Worm (Caenorhabditis elegans) whole organism, L4 larva: Measurements from ENCODE around the gene ZK686.2.
"Not testable (repeated sequence)": the region's sequence is repeated elsewhere in the genome, so short reads cannot be mapped to it uniquely, and the experiment has no call there.

Source experiments
- F37D6.2 ChIP-seq: sonication (generic microtip); optimal IDR thresholded peaks from 2 replicates; lab custom pipeline; 2016; ENCODE audit warnings: mild to moderate bottlenecking, missing genetic modification characterization, missing compliant biosample characterization
- T20F7.1 ChIP-seq: fragments of 200-800 bp; sonication (Bioruptor generic); optimal IDR thresholded peaks from 2 replicates; lab custom pipeline; 2018; ENCODE audit warnings: mild to moderate bottlenecking, missing genetic modification characterization, missing compliant biosample characterization
- T26A8.4 ChIP-seq: fragments of 200-800 bp; sonication (Bioruptor generic); IDR thresholded peaks from 2 replicates; pipeline ENCODE4 v1.3.6; 2022; ENCODE audit warnings: missing genetic modification characterization, missing compliant biosample characterization
- Y48G9A.11 ChIP-seq: fragments of 200-800 bp; sonication (Bioruptor generic); IDR thresholded peaks from 2 replicates; pipeline ENCODE4 v1.3.6; 2022; ENCODE audit warnings: missing genetic modification reagents, missing genetic modification characterization, missing compliant biosample characterization
- ZK337.2 ChIP-seq: fragments of 200-800 bp; sonication (Bioruptor generic); IDR thresholded peaks from 2 replicates; pipeline ENCODE4 v1.3.6; 2022; ENCODE audit warnings: missing genetic modification reagents, missing genetic modification characterization, missing compliant biosample characterization
- ZK546.5 ChIP-seq, 2 experiments: sonication (generic microtip); optimal IDR thresholded peaks; 2 replicates each; lab custom pipeline; 2017; ENCODE audit warnings: missing biosample characterization in 2 of 2, missing genetic modification characterization in 2 of 2
- aha-1 ChIP-seq: fragments of 150-350 bp; peaks from one replicate; lab custom pipeline; 2014; ENCODE audit warnings: missing biosample characterization, missing genetic modification characterization
- ceh-20 ChIP-seq: fragments of 200-800 bp; sonication (Bioruptor generic); IDR thresholded peaks from 2 replicates; pipeline ENCODE4 v1.3.6; 2022; ENCODE audit warnings: missing genetic modification reagents, missing genetic modification characterization, missing compliant biosample characterization
- ceh-28 ChIP-seq: fragments of 150-350 bp; optimal IDR thresholded peaks from 2 replicates; lab custom pipeline; 2014; ENCODE audit warnings: missing biosample characterization, missing genetic modification reagents, missing genetic modification characterization
- ceh-44 ChIP-seq: fragments of 200-800 bp; sonication (Bioruptor generic); IDR thresholded peaks from 2 replicates; pipeline ENCODE4 v1.3.6; 2022; ENCODE audit warnings: missing genetic modification reagents, missing genetic modification characterization, missing compliant biosample characterization
- ceh-62 ChIP-seq: sonication (generic microtip); optimal IDR thresholded peaks from 2 replicates; lab custom pipeline; 2017; ENCODE audit warnings: missing biosample characterization, missing genetic modification characterization
- ctbp-1 ChIP-seq: fragments of 200-800 bp; sonication (Bioruptor generic); IDR thresholded peaks from 2 replicates; pipeline ENCODE4 v1.3.6; 2022; ENCODE audit warnings: missing genetic modification reagents, missing genetic modification characterization, missing compliant biosample characterization
- dpl-1 ChIP-seq: fragments of 150-350 bp; optimal IDR thresholded peaks from 2 replicates; lab custom pipeline; 2014; ENCODE audit warnings: missing biosample characterization, missing genetic modification reagents, missing genetic modification characterization
- duxl-1 ChIP-seq: sonication (generic microtip); optimal IDR thresholded peaks from 2 replicates; lab custom pipeline; 2016; ENCODE audit warnings: mild to moderate bottlenecking, missing genetic modification characterization, moderate library complexity, missing compliant biosample characterization; ENCODE audit not compliant: poor library complexity
- dve-1 ChIP-seq: sonication (generic microtip); optimal IDR thresholded peaks from 2 replicates; lab custom pipeline; 2017; ENCODE audit warnings: antibody characterized with exemption, mild to moderate bottlenecking, missing genetic modification characterization, missing compliant biosample characterization; ENCODE audit not compliant: insufficient read depth
- gei-8 ChIP-seq: fragments of 200-800 bp; sonication (Bioruptor generic); optimal IDR thresholded peaks from 2 replicates; lab custom pipeline; 2018; ENCODE audit warnings: mild to moderate bottlenecking, missing genetic modification characterization, missing compliant biosample characterization
- hif-1 ChIP-seq, 2 experiments: sonication (generic microtip); optimal IDR thresholded peaks; 2 replicates each; lab custom pipeline; 2016 to 2017; ENCODE audit warnings: missing compliant biosample characterization in 2 of 2, missing genetic modification characterization in 2 of 2, missing genetic modification reagents in 2 of 2, missing genotype in 2 of 2, mild to moderate bottlenecking in 1 of 2
- hlh-30 ChIP-seq: sonication (generic microtip); optimal IDR thresholded peaks from 2 replicates; lab custom pipeline; 2017; ENCODE audit warnings: antibody characterized with exemption, mild to moderate bottlenecking, missing genetic modification characterization, missing compliant biosample characterization; ENCODE audit not compliant: insufficient read depth
- hmg-1.1 ChIP-seq: fragments of 200-800 bp; sonication (Bioruptor generic); IDR thresholded peaks from 2 replicates; pipeline ENCODE4 v1.3.6; 2022; ENCODE audit warnings: missing genetic modification reagents, missing genetic modification characterization, missing compliant biosample characterization
- jun-1 ChIP-seq: fragments of 150-350 bp; optimal IDR thresholded peaks from 2 replicates; lab custom pipeline; 2014; ENCODE audit warnings: missing biosample characterization, missing genetic modification reagents, missing genetic modification characterization
- lim-7 ChIP-seq: fragments of 200-800 bp; sonication (Bioruptor generic); IDR thresholded peaks from 2 replicates; pipeline ENCODE4 v1.3.6; 2022; ENCODE audit warnings: missing genetic modification characterization, missing compliant biosample characterization
- lin-1 ChIP-seq: fragments of 200-800 bp; sonication (Bioruptor generic); IDR thresholded peaks from 2 replicates; pipeline ENCODE4 v1.3.6; 2022; ENCODE audit warnings: missing genetic modification reagents, missing genetic modification characterization, missing compliant biosample characterization
- lin-13 ChIP-seq: fragments of 150-350 bp; optimal IDR thresholded peaks from 2 replicates; lab custom pipeline; 2014; ENCODE audit warnings: missing biosample characterization, missing genetic modification reagents, missing genetic modification characterization
- lin-15B ChIP-seq: fragments of 150-350 bp; sonication (generic microtip); optimal IDR thresholded peaks from 3 replicates; lab custom pipeline; 2014; ENCODE audit warnings: missing biosample characterization, missing genetic modification characterization
- lin-39 ChIP-seq: fragments of 150-350 bp; optimal IDR thresholded peaks from 2 replicates; lab custom pipeline; 2014; ENCODE audit warnings: missing biosample characterization, missing genetic modification reagents, missing genetic modification characterization
- lsy-2 ChIP-seq, 2 experiments: fragments of 150-350 bp in 1 of 2; sonication (generic microtip) in 1 of 2; optimal IDR thresholded peaks; 2 replicates each; lab custom pipeline; 2014 to 2017; ENCODE audit warnings: missing biosample characterization in 2 of 2, missing genetic modification characterization in 2 of 2
- mep-1 ChIP-seq: fragments of 150-350 bp; sonication (generic microtip); optimal IDR thresholded peaks from 3 replicates; lab custom pipeline; 2014; ENCODE audit warnings: missing biosample characterization, missing genetic modification characterization
- mes-2 ChIP-seq: sonication (generic microtip); optimal IDR thresholded peaks from 2 replicates; lab custom pipeline; 2016; ENCODE audit warnings: missing genotype, mild to moderate bottlenecking, missing genetic modification characterization, missing compliant biosample characterization; ENCODE audit not compliant: poor library complexity, severe bottlenecking
- nhr-111 ChIP-seq: fragments of 200-800 bp; sonication (Bioruptor generic); optimal IDR thresholded peaks from 2 replicates; lab custom pipeline; 2018; ENCODE audit warnings: mild to moderate bottlenecking, missing genetic modification characterization, missing compliant biosample characterization
- nhr-28 ChIP-seq: fragments of 150-350 bp; optimal IDR thresholded peaks from 2 replicates; lab custom pipeline; 2014; ENCODE audit warnings: missing biosample characterization, missing genetic modification characterization
- nhr-48 ChIP-seq: sonication (generic microtip); optimal IDR thresholded peaks from 2 replicates; lab custom pipeline; 2016; ENCODE audit warnings: mild to moderate bottlenecking, missing genetic modification characterization, missing compliant biosample characterization
- nhr-77 ChIP-seq: fragments of 150-350 bp; optimal IDR thresholded peaks from 2 replicates; lab custom pipeline; 2014; ENCODE audit warnings: missing biosample characterization, missing genetic modification characterization
- php-3 ChIP-seq: fragments of 200-800 bp; sonication (Bioruptor generic); IDR thresholded peaks from 2 replicates; pipeline ENCODE4 v1.3.6; 2022; ENCODE audit warnings: missing genetic modification reagents, missing genetic modification characterization, missing compliant biosample characterization
- rbr-2 ChIP-seq: sonication (generic microtip); optimal IDR thresholded peaks from 2 replicates; lab custom pipeline; 2016; ENCODE audit warnings: missing genotype, missing genetic modification characterization, missing compliant biosample characterization
- saeg-2 ChIP-seq: fragments of 200-800 bp; sonication (Bioruptor generic); IDR thresholded peaks from 2 replicates; pipeline ENCODE4 v1.3.6; 2022; ENCODE audit warnings: missing genetic modification reagents, missing genetic modification characterization, missing compliant biosample characterization
- skn-1 ChIP-seq: fragments of 150-350 bp; optimal IDR thresholded peaks from 2 replicates; lab custom pipeline; 2014; ENCODE audit warnings: missing biosample characterization, missing genetic modification characterization
- snpc-1.2 ChIP-seq: fragments of 200-800 bp; sonication (Bioruptor generic); IDR thresholded peaks from 2 replicates; pipeline ENCODE4 v1.3.6; 2022; ENCODE audit warnings: missing genetic modification reagents, missing genetic modification characterization, missing compliant biosample characterization
- tag-97 ChIP-seq: fragments of 200-800 bp; sonication (Bioruptor generic); IDR thresholded peaks from 2 replicates; pipeline ENCODE4 v1.3.6; 2022; ENCODE audit warnings: missing genetic modification characterization, missing compliant biosample characterization
- unc-130 ChIP-seq: sonication (generic microtip); optimal IDR thresholded peaks from 2 replicates; lab custom pipeline; 2016; ENCODE audit warnings: missing genetic modification reagents, missing genetic modification characterization, missing compliant biosample characterization
- unc-62 ChIP-seq, 3 experiments: fragments of 150-350 bp in 1 of 3; sonication (generic microtip); optimal IDR thresholded peaks in 2 of 3; peaks in 1 of 3; 1 replicate in 1 of 3; 2 replicates in 2 of 3; lab custom pipeline; 2014 to 2017; ENCODE audit warnings: missing biosample characterization in 3 of 3, missing genetic modification characterization in 3 of 3, missing genetic modification reagents in 3 of 3, missing genotype in 1 of 3
- vab-7 ChIP-seq: fragments of 200-800 bp; sonication (Bioruptor generic); IDR thresholded peaks from 2 replicates; pipeline ENCODE4 v1.3.6; 2022; ENCODE audit warnings: missing genetic modification reagents, missing genetic modification characterization, missing compliant biosample characterization
- zfp-2 ChIP-seq: sonication (generic microtip); optimal IDR thresholded peaks from 2 replicates; lab custom pipeline; 2016; ENCODE audit warnings: mild to moderate bottlenecking, missing genetic modification characterization, missing compliant biosample characterization
- zip-11 ChIP-seq: fragments of 200-800 bp; sonication (Bioruptor generic); IDR thresholded peaks from 2 replicates; pipeline ENCODE4 v1.3.6; 2022; ENCODE audit warnings: missing genetic modification characterization, missing compliant biosample characterization
- zip-2 ChIP-seq: fragments of 150-350 bp; optimal IDR thresholded peaks from 2 replicates; lab custom pipeline; 2014; ENCODE audit warnings: missing biosample characterization, missing genetic modification characterization

The ZK686.2 gene

DNA sequence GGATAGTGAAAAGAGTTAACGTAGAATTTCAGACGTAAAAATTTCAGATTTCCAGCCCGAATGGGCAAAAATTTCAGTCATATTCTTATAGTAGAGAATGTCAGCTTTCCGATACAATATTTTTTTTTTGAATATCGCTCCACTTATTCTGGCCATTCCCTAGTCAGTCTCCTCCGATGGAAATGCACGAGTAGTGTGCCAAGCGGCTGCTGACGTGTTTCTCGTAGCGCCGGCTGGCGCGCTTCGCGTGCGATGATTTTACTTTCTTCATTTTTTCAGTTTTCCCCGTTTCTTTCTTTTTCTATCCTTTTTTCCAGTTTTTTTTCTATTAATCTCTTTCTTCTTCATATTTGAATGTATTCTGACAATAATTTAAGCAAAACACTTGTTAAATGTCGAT, 5.1 kb upstream of the ZK686.2 start (continued):
- TF ChIP-seq rbr-2 (tag; lab: Kevin White, UChicago) (peak; percentile 52), dve-1 (tag; lab: Kevin White, UChicago) (peak; percentile 59), lsy-2 (tag; optimal IDR thresholded peaks at IDR 0.05; lab: Kevin White, UChicago) (peak in 1 of 2 experiments; percentile 85), unc-62 (GFP tag; optimal IDR thresholded peaks at IDR 0.05 in 1 of 2; lab: Kevin White, UChicago) (peak in 1 of 2 experiments; percentile 25), mes-2 (tag; lab: Kevin White, UChicago) (peak; percentile 78)
- TF ChIP-seq unc-62 (tag; optimal IDR thresholded peaks at IDR 0.05; lab: Kevin White, UChicago), result not testable (repeated sequence)
- TF ChIP-seq, all 104 proteins: peak for 25; not testable (repeated sequence) for 79

ce11 chrIII:7769965-7770364, 4.1 kb upstream of the ZK686.2 start, which contains the start of gene snu-23:
snu-23 (minus strand) TSS chrIII:7770120.
- TF ChIP-seq dpl-1 (GFP tag; lab: Kevin White, UChicago), result peak; percentile 23
- TF ChIP-seq mep-1 (tag; lab: Kevin White, UChicago), result no peak
- no peak for TF ChIP-seq T26A8.4 (GFP tag; lab: Robert Waterston, UW)
- TF ChIP-seq hlh-30 (tag; lab: Kevin White, UChicago), result peak; percentile 13
- TF ChIP-seq mes-2 (tag; lab: Kevin White, UChicago), result peak; percentile 64
- TF ChIP-seq lsy-2 (tag; optimal IDR thresholded peaks at IDR 0.05; lab: Kevin White, UChicago), result peak; percentile 54 to 96
- TF ChIP-seq gei-8 (GFP tag; lab: Kevin White, UChicago), result no peak
- TF ChIP-seq ZK546.5 (tag; optimal IDR thresholded peaks at IDR 0.05; lab: Kevin White, UChicago), result no peak
- TF ChIP-seq ceh-62 (tag; lab: Kevin White, UChicago), result no peak
- no peak for TF ChIP-seq hmg-1.1 (GFP tag; lab: Robert Waterston, UW)
- no peak for TF ChIP-seq ceh-20 (GFP tag; lab: Robert Waterston, UW)
- no peak for TF ChIP-seq Y48G9A.11 (GFP tag; lab: Robert Waterston, UW)
- TF ChIP-seq T20F7.1 (GFP tag; lab: Kevin White, UChicago), result peak; percentile 10
- no peak for TF ChIP-seq zip-2 (tag; lab: Kevin White, UChicago)
- no peak for TF ChIP-seq skn-1 (tag; lab: Kevin White, UChicago)
- TF ChIP-seq lin-1 (GFP tag; lab: Robert Waterston, UW), result no peak
- TF ChIP-seq F37D6.2, result no peak
- no peak for TF ChIP-seq ZK337.2
- TF ChIP-seq lim-7 (GFP tag; lab: Robert Waterston, UW), result no peak
- no peak for TF ChIP-seq ctbp-1 (GFP tag; lab: Robert Waterston, UW)
- no peak for TF ChIP-seq vab-7 (GFP tag; lab: Robert Waterston, UW)
- TF ChIP-seq saeg-2, result no peak
- no peak for TF ChIP-seq zip-11 (GFP tag; lab: Robert Waterston, UW)
- peak; percentile 28 for TF ChIP-seq nhr-28 (tag; lab: Kevin White, UChicago)

DNA sequence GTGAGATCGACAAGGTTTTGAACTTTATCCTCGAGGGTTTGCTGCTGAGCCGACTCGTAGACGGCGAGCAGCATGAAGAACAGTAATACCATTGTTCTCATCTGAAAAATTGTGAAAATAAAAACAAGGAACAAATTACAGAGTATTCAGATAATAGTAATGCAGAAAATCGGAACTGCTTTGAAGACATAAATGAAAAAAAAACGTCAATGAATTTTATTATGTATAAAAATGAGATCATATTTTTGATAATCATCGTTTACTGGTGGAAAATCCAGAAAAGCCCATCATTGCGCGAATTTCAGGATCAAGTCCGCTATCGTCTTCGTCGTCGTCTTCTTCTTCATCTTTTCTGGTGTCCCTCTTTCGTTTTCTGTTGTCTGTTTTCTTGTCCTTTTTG, 3.1 kb upstream of the ZK686.2 start, which contains the start of gene ZK686.3:
Gene ZK686.3 (minus strand): TSS at position 101 of the 400 bp plus-strand sequence.
- no peak for TF ChIP-seq lin-39 (tag; lab: Kevin White, UChicago)
- no peak for TF ChIP-seq hif-1 (tag; optimal IDR thresholded peaks at IDR 0.05; lab: Kevin White, UChicago)
- no peak for TF ChIP-seq jun-1 (tag; lab: Kevin White, UChicago)
- no peak for TF ChIP-seq php-3 (GFP tag; lab: Robert Waterston, UW)
- TF ChIP-seq dpl-1 (GFP tag; lab: Kevin White, UChicago), result no peak
- no peak for TF ChIP-seq nhr-111
- no peak for TF ChIP-seq lin-1 (GFP tag; lab: Robert Waterston, UW)
- TF ChIP-seq ceh-28 (tag; lab: Kevin White, UChicago), result no peak
- no peak for TF ChIP-seq gei-8 (GFP tag; lab: Kevin White, UChicago)
- no peak for TF ChIP-seq nhr-28 (tag; lab: Kevin White, UChicago)

- TF ChIP-seq lin-13 (GFP tag; lab: Kevin White, UChicago) (no peak), aha-1 (tag; lab: Kevin White, UChicago) (no peak), nhr-48 (tag; lab: Kevin White, UChicago) (no peak), ceh-44 (GFP tag; lab: Robert Waterston, UW) (no peak), mes-2 (tag; lab: Kevin White, UChicago) (no peak), tag-97 (GFP tag; lab: Robert Waterston, UW) (no peak), duxl-1 (tag; lab: Kevin White, UChicago) (no peak), unc-130 (GFP tag; lab: Kevin White, UChicago) (no peak), snpc-1.2 (GFP tag; lab: Robert Waterston, UW) (no peak), nhr-77 (no peak), zfp-2 (tag; lab: Kevin White, UChicago) (no peak), lin-15B (tag; lab: Kevin White, UChicago) (no peak)
Measured at ce11 chrIII:7767415-7767814, 1.6 kb upstream of the ZK686.2 start, which contains the start of gene ZK686.5. ZK686.5 (minus strand) TSS chrIII:7767515.
